Worm (Caenorhabditis elegans) whole organism, L4/young adult: ENCODE results near the gene fbxa-220.

ENCODE experiments used
- W03F9.2 ChIP-seq: fragments of 150-350 bp; optimal IDR thresholded peaks from 2 replicates; lab custom pipeline; 2014; ENCODE audit warnings: missing biosample characterization, missing genetic modification characterization
- him-1 ChIP-seq: sonication (generic microtip); optimal IDR thresholded peaks from 2 replicates; lab custom pipeline; 2016; ENCODE audit warnings: missing genotype, missing genetic modification reagents, missing genetic modification characterization, missing compliant biosample characterization

DNA sequence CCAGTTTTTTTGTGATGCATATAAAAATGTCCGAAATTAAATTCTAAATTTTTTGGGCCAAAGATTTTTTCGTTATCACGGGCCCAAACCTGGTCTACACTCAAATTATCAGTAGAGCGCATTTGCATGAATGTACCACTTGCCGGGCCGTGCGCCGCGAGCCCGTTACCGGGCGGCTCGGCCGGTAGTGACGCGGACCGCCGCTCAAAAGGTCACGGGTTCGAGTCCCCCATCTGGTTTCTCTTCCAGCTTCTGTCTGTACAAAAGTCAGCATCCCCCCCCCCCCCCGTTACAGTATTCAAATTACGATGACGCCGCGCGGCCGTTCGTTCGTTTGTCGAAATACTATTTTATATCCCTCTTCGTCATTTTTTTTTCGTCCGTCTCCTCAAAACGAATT, 6.7 kb downstream of the fbxa-220 start:
- TF ChIP-seq W03F9.2 (tag; lab: Kevin White, UChicago) (no peak), him-1 (tag; lab: Kevin White, UChicago) (no peak)
